Worm (Caenorhabditis elegans) whole organism, L4 larva: Measurements from ENCODE around the gene F36H1.12.

ENCODE experiments used
- F10B5.3 ChIP-seq: sonication (generic microtip); optimal IDR thresholded peaks from 2 replicates; lab custom pipeline; 2016; ENCODE audit warnings: mild to moderate bottlenecking, missing genetic modification characterization, missing compliant biosample characterization
- F26F4.8 ChIP-seq: fragments of 200-800 bp; sonication (Bioruptor generic); conservative IDR thresholded peaks from 2 replicates; pipeline ENCODE4 v1.3.6; 2022; ENCODE audit warnings: missing genetic modification characterization, missing compliant biosample characterization
- F44E2.7 ChIP-seq: fragments of 200-800 bp; sonication (Bioruptor generic); IDR thresholded peaks from 2 replicates; pipeline ENCODE4 v2.1.2; 2022; ENCODE audit warnings: missing genetic modification characterization, missing compliant biosample characterization
- T20F7.1 ChIP-seq: fragments of 200-800 bp; sonication (Bioruptor generic); optimal IDR thresholded peaks from 2 replicates; lab custom pipeline; 2018; ENCODE audit warnings: mild to moderate bottlenecking, missing genetic modification characterization, missing compliant biosample characterization
- T26A8.4 ChIP-seq: fragments of 200-800 bp; sonication (Bioruptor generic); IDR thresholded peaks from 2 replicates; pipeline ENCODE4 v1.3.6; 2022; ENCODE audit warnings: missing genetic modification characterization, missing compliant biosample characterization
- Y105C5A.15 ChIP-seq: fragments of 200-800 bp; sonication (Bioruptor generic); IDR thresholded peaks from 2 replicates; pipeline ENCODE4 v1.3.6; 2022; ENCODE audit warnings: missing genetic modification characterization, missing compliant biosample characterization
- Y5F2A.4 ChIP-seq: fragments of 200-800 bp; sonication (Bioruptor generic); optimal IDR thresholded peaks from 2 replicates; lab custom pipeline; 2018; ENCODE audit warnings: mild to moderate bottlenecking, missing genetic modification characterization, missing compliant biosample characterization
- Y75B8A.6 ChIP-seq: fragments of 200-800 bp; sonication (Bioruptor generic); IDR thresholded peaks from 2 replicates; pipeline ENCODE4 v1.3.6; 2022; ENCODE audit warnings: missing genetic modification reagents, missing genetic modification characterization, missing compliant biosample characterization
- ZK337.2 ChIP-seq: fragments of 200-800 bp; sonication (Bioruptor generic); IDR thresholded peaks from 2 replicates; pipeline ENCODE4 v1.3.6; 2022; ENCODE audit warnings: missing genetic modification reagents, missing genetic modification characterization, missing compliant biosample characterization
- arid-1 ChIP-seq: fragments of 200-800 bp; sonication (Bioruptor generic); conservative IDR thresholded peaks from 2 replicates; pipeline ENCODE4 v1.3.6; 2022; ENCODE audit warnings: missing genetic modification reagents, missing genetic modification characterization, missing compliant biosample characterization
- ceh-20 ChIP-seq: fragments of 200-800 bp; sonication (Bioruptor generic); IDR thresholded peaks from 2 replicates; pipeline ENCODE4 v1.3.6; 2022; ENCODE audit warnings: missing genetic modification reagents, missing genetic modification characterization, missing compliant biosample characterization
- ceh-44 ChIP-seq: fragments of 200-800 bp; sonication (Bioruptor generic); IDR thresholded peaks from 2 replicates; pipeline ENCODE4 v1.3.6; 2022; ENCODE audit warnings: missing genetic modification reagents, missing genetic modification characterization, missing compliant biosample characterization
- ctbp-1 ChIP-seq: fragments of 200-800 bp; sonication (Bioruptor generic); IDR thresholded peaks from 2 replicates; pipeline ENCODE4 v1.3.6; 2022; ENCODE audit warnings: missing genetic modification reagents, missing genetic modification characterization, missing compliant biosample characterization
- daf-8 ChIP-seq: fragments of 200-800 bp; sonication (Bioruptor generic); IDR thresholded peaks from 2 replicates; pipeline ENCODE4 v1.3.6; 2022; ENCODE audit warnings: missing genetic modification characterization, missing compliant biosample characterization
- dmd-6 ChIP-seq: fragments of 200-800 bp; sonication (Bioruptor generic); IDR thresholded peaks from 2 replicates; pipeline ENCODE4 v1.3.6; 2022; ENCODE audit warnings: missing genetic modification reagents, missing genetic modification characterization, missing compliant biosample characterization
- dmd-8 ChIP-seq: fragments of 200-800 bp; sonication (Bioruptor generic); IDR thresholded peaks from 2 replicates; pipeline ENCODE4 v1.3.6; 2022; ENCODE audit warnings: missing genetic modification characterization, missing compliant biosample characterization
- duxl-1 ChIP-seq: sonication (generic microtip); optimal IDR thresholded peaks from 2 replicates; lab custom pipeline; 2016; ENCODE audit warnings: mild to moderate bottlenecking, missing genetic modification characterization, moderate library complexity, missing compliant biosample characterization; ENCODE audit not compliant: poor library complexity
- egl-43 ChIP-seq: fragments of 200-800 bp; sonication (Bioruptor generic); IDR thresholded peaks from 2 replicates; pipeline ENCODE4 v1.3.6; 2022; ENCODE audit warnings: missing genetic modification reagents, missing genetic modification characterization, missing compliant biosample characterization
- hif-1 ChIP-seq, 2 experiments: sonication (generic microtip); optimal IDR thresholded peaks; 2 replicates each; lab custom pipeline; 2016 to 2017; ENCODE audit warnings: missing compliant biosample characterization in 2 of 2, missing genetic modification characterization in 2 of 2, missing genetic modification reagents in 2 of 2, missing genotype in 2 of 2, mild to moderate bottlenecking in 1 of 2
- lin-38 ChIP-seq: fragments of 200-800 bp; sonication (Bioruptor generic); IDR thresholded peaks from 2 replicates; pipeline ENCODE4 v1.3.6; 2022; ENCODE audit warnings: missing genetic modification reagents, missing genetic modification characterization, missing compliant biosample characterization
- lir-3 ChIP-seq: sonication (generic microtip); optimal IDR thresholded peaks from 2 replicates; lab custom pipeline; 2016; ENCODE audit warnings: mild to moderate bottlenecking, missing genetic modification characterization, missing compliant biosample characterization
- madf-9 ChIP-seq: fragments of 200-800 bp; sonication (Bioruptor generic); conservative IDR thresholded peaks from 2 replicates; pipeline ENCODE4 v1.3.6; 2022; ENCODE audit warnings: missing genetic modification reagents, missing genetic modification characterization, missing compliant biosample characterization
- mdl-1 ChIP-seq, 2 experiments: fragments of 150-350 bp in 1 of 2; sonication (generic microtip) in 1 of 2; optimal IDR thresholded peaks; 2 replicates each; lab custom pipeline; 2014 to 2017; ENCODE audit warnings: missing biosample characterization in 2 of 2, missing genetic modification characterization in 2 of 2
- mdt-29 ChIP-seq: fragments of 200-800 bp; sonication (Bioruptor generic); IDR thresholded peaks from 2 replicates; pipeline ENCODE4 v1.3.6; 2022; ENCODE audit warnings: missing genetic modification reagents, missing genetic modification characterization, missing compliant biosample characterization
- mes-2 ChIP-seq: sonication (generic microtip); optimal IDR thresholded peaks from 2 replicates; lab custom pipeline; 2016; ENCODE audit warnings: missing genotype, mild to moderate bottlenecking, missing genetic modification characterization, missing compliant biosample characterization; ENCODE audit not compliant: poor library complexity, severe bottlenecking
- mxl-3 ChIP-seq: fragments of 200-800 bp; sonication (Bioruptor generic); optimal IDR thresholded peaks from 2 replicates; lab custom pipeline; 2018; ENCODE audit warnings: mild to moderate bottlenecking, missing genetic modification characterization, missing compliant biosample characterization
- nhr-102 ChIP-seq: sonication (generic microtip); optimal IDR thresholded peaks from 2 replicates; lab custom pipeline; 2016; ENCODE audit warnings: mild to moderate bottlenecking, missing genetic modification characterization, moderate library complexity, missing compliant biosample characterization
- nhr-28 ChIP-seq: fragments of 150-350 bp; optimal IDR thresholded peaks from 2 replicates; lab custom pipeline; 2014; ENCODE audit warnings: missing biosample characterization, missing genetic modification characterization
- nhr-41 ChIP-seq: fragments of 200-800 bp; sonication (Bioruptor generic); IDR thresholded peaks from 2 replicates; pipeline ENCODE4 v1.3.6; 2022; ENCODE audit warnings: missing genetic modification reagents, missing genetic modification characterization, missing compliant biosample characterization
- nhr-42 ChIP-seq: fragments of 200-800 bp; sonication (Bioruptor generic); IDR thresholded peaks from 2 replicates; pipeline ENCODE4 v1.3.6; 2022; ENCODE audit warnings: missing genetic modification characterization, missing compliant biosample characterization
- nhr-6 ChIP-seq: fragments of 150-350 bp; optimal IDR thresholded peaks from 2 replicates; lab custom pipeline; 2014; ENCODE audit warnings: missing biosample characterization, missing genetic modification characterization
- nhr-76 ChIP-seq: fragments of 150-350 bp; optimal IDR thresholded peaks from 2 replicates; lab custom pipeline; 2014; ENCODE audit warnings: missing biosample characterization, missing genetic modification characterization
- php-3 ChIP-seq: fragments of 200-800 bp; sonication (Bioruptor generic); IDR thresholded peaks from 2 replicates; pipeline ENCODE4 v1.3.6; 2022; ENCODE audit warnings: missing genetic modification reagents, missing genetic modification characterization, missing compliant biosample characterization
- rbr-2 ChIP-seq: sonication (generic microtip); optimal IDR thresholded peaks from 2 replicates; lab custom pipeline; 2016; ENCODE audit warnings: missing genotype, missing genetic modification characterization, missing compliant biosample characterization
- sdz-12 ChIP-seq: fragments of 200-800 bp; sonication (Bioruptor generic); optimal IDR thresholded peaks from 2 replicates; lab custom pipeline; 2018; ENCODE audit warnings: mild to moderate bottlenecking, missing genetic modification characterization, missing compliant biosample characterization
- set-16 ChIP-seq: fragments of 200-800 bp; sonication (Bioruptor generic); IDR thresholded peaks from 2 replicates; pipeline ENCODE4 v1.3.6; 2022; ENCODE audit warnings: missing genetic modification reagents, missing genetic modification characterization, missing compliant biosample characterization
- skn-1 ChIP-seq: fragments of 150-350 bp; optimal IDR thresholded peaks from 2 replicates; lab custom pipeline; 2014; ENCODE audit warnings: missing biosample characterization, missing genetic modification characterization
- snpc-1.2 ChIP-seq: fragments of 200-800 bp; sonication (Bioruptor generic); IDR thresholded peaks from 2 replicates; pipeline ENCODE4 v1.3.6; 2022; ENCODE audit warnings: missing genetic modification reagents, missing genetic modification characterization, missing compliant biosample characterization
- spr-1 ChIP-seq: sonication (generic microtip); optimal IDR thresholded peaks from 2 replicates; lab custom pipeline; 2016; ENCODE audit warnings: mild to moderate bottlenecking, missing genetic modification characterization, missing compliant biosample characterization
- spr-3 ChIP-seq: fragments of 200-800 bp; sonication (Bioruptor generic); optimal IDR thresholded peaks from 2 replicates; lab custom pipeline; 2018; ENCODE audit warnings: mild to moderate bottlenecking, missing genetic modification characterization, missing compliant biosample characterization
- tag-97 ChIP-seq: fragments of 200-800 bp; sonication (Bioruptor generic); IDR thresholded peaks from 2 replicates; pipeline ENCODE4 v1.3.6; 2022; ENCODE audit warnings: missing genetic modification characterization, missing compliant biosample characterization
- tra-1 ChIP-seq: fragments of 200-800 bp; sonication (Bioruptor generic); IDR thresholded peaks from 2 replicates; pipeline ENCODE4 v1.3.6; 2022; ENCODE audit warnings: missing genetic modification reagents, missing genetic modification characterization, missing compliant biosample characterization
- unc-62 ChIP-seq, 3 experiments: fragments of 150-350 bp in 1 of 3; sonication (generic microtip); optimal IDR thresholded peaks in 2 of 3; peaks in 1 of 3; 1 replicate in 1 of 3; 2 replicates in 2 of 3; lab custom pipeline; 2014 to 2017; ENCODE audit warnings: missing biosample characterization in 3 of 3, missing genetic modification characterization in 3 of 3, missing genetic modification reagents in 3 of 3, missing genotype in 1 of 3
- vab-7 ChIP-seq: fragments of 200-800 bp; sonication (Bioruptor generic); IDR thresholded peaks from 2 replicates; pipeline ENCODE4 v1.3.6; 2022; ENCODE audit warnings: missing genetic modification reagents, missing genetic modification characterization, missing compliant biosample characterization
- zfp-2 ChIP-seq: sonication (generic microtip); optimal IDR thresholded peaks from 2 replicates; lab custom pipeline; 2016; ENCODE audit warnings: mild to moderate bottlenecking, missing genetic modification characterization, missing compliant biosample characterization
- zfp-3 ChIP-seq: fragments of 200-800 bp; sonication (Bioruptor generic); conservative IDR thresholded peaks from 2 replicates; pipeline ENCODE4 v1.3.6; 2022; ENCODE audit warnings: missing genetic modification reagents, missing genetic modification characterization, missing compliant biosample characterization
- zip-2 ChIP-seq: fragments of 150-350 bp; optimal IDR thresholded peaks from 2 replicates; lab custom pipeline; 2014; ENCODE audit warnings: missing biosample characterization, missing genetic modification characterization
- ztf-11 ChIP-seq: fragments of 150-350 bp; optimal IDR thresholded peaks from 2 replicates; lab custom pipeline; 2014; ENCODE audit warnings: missing biosample characterization, missing genetic modification characterization
- ztf-7 ChIP-seq: fragments of 150-350 bp; optimal IDR thresholded peaks from 2 replicates; lab custom pipeline; 2014; ENCODE audit warnings: missing biosample characterization, missing genetic modification characterization

F36H1.12 gene

ce11 chrIV:11025941-11026340 lies 27.6 kb downstream of the F36H1.12 start:
- TF ChIP-seq mdl-1 (tag; optimal IDR thresholded peaks at IDR 0.05; lab: Kevin White, UChicago) = no peak
- peak; percentile 71 for TF ChIP-seq ceh-20 (GFP tag; lab: Robert Waterston, UW)
- TF ChIP-seq daf-8 (GFP tag; lab: Robert Waterston, UW) = no peak
- TF ChIP-seq ztf-7 (tag; lab: Kevin White, UChicago) = no peak
- peak; percentile 75; the same call in 1 of the 2 replicates for TF ChIP-seq Y75B8A.6 (GFP tag; lab: Robert Waterston, UW)
- peak; percentile 50; the same call in 1 of the 2 replicates for TF ChIP-seq nhr-42 (GFP tag; lab: Robert Waterston, UW)
- peak; percentile 79 for TF ChIP-seq mes-2
- peak; percentile 18 for TF ChIP-seq duxl-1 (tag; lab: Kevin White, UChicago)
- TF ChIP-seq F44E2.7 (GFP tag; lab: Robert Waterston, UW) = 0 out of 2 replicates have a peak, but pooled peaks have one; percentile 43
- TF ChIP-seq nhr-41 (GFP tag; lab: Robert Waterston, UW) = 0 out of 2 replicates have a peak, but pooled peaks have one; percentile 55
- TF ChIP-seq skn-1 (tag; lab: Kevin White, UChicago) = no peak
- TF ChIP-seq spr-1 (tag; lab: Kevin White, UChicago) = peak; percentile 77
- no peak for TF ChIP-seq nhr-76 (tag; lab: Kevin White, UChicago)
- TF ChIP-seq F26F4.8 (GFP tag; lab: Robert Waterston, UW) = peak; percentile 89
- no peak for TF ChIP-seq sdz-12 (GFP tag; lab: Kevin White, UChicago)
- peak; percentile 79 for TF ChIP-seq php-3 (GFP tag; lab: Robert Waterston, UW)
- TF ChIP-seq zip-2 = no peak
- TF ChIP-seq ZK337.2 = peak; percentile 65; the same call in 1 of the 2 replicates
- TF ChIP-seq nhr-6 (tag; lab: Kevin White, UChicago) = peak; percentile 10
- TF ChIP-seq unc-62 (GFP tag; optimal IDR thresholded peaks at IDR 0.05 in 1 of 2; lab: Kevin White, UChicago) = peak in 1 of 2 experiments; percentile 24
- TF ChIP-seq unc-62 (tag; optimal IDR thresholded peaks at IDR 0.05; lab: Kevin White, UChicago) = no peak
- 0 out of 2 replicates have a peak, but pooled peaks have one; percentile 20 for TF ChIP-seq dmd-6 (GFP tag; lab: Robert Waterston, UW)
- peak; percentile 57; the same call in 1 of the 2 replicates for TF ChIP-seq mdt-29 (GFP tag; lab: Robert Waterston, UW)
- TF ChIP-seq Y5F2A.4 (GFP tag; lab: Kevin White, UChicago) = peak; percentile 89
- peak; percentile 86 for TF ChIP-seq dmd-8 (GFP tag; lab: Robert Waterston, UW)
- TF ChIP-seq nhr-102 (tag; lab: Kevin White, UChicago) = peak; percentile 73
- peak; percentile 42 for TF ChIP-seq zfp-2 (tag; lab: Kevin White, UChicago)
- peak; percentile 78 for TF ChIP-seq lin-38
- TF ChIP-seq spr-3 (GFP tag; lab: Kevin White, UChicago) = peak; percentile 65
- TF ChIP-seq egl-43 = peak; percentile 93
- peak; percentile 39; the same call in 1 of the 2 replicates for TF ChIP-seq set-16
- peak; percentile 91 for TF ChIP-seq ceh-44
- TF ChIP-seq zfp-3 (GFP tag; lab: Robert Waterston, UW) = peak; percentile 67
- TF ChIP-seq hif-1 (tag; optimal IDR thresholded peaks at IDR 0.05; lab: Kevin White, UChicago) = peak in 1 of 2 experiments; percentile 54
- peak; percentile 92 for TF ChIP-seq snpc-1.2 (GFP tag; lab: Robert Waterston, UW)
- TF ChIP-seq madf-9 (GFP tag; lab: Robert Waterston, UW) = peak; percentile 74
- TF ChIP-seq ztf-11 (tag; lab: Kevin White, UChicago) = no peak
- peak; percentile 76 for TF ChIP-seq tra-1 (GFP tag; lab: Robert Waterston, UW)
- no peak for TF ChIP-seq tag-97 (GFP tag; lab: Robert Waterston, UW)
- TF ChIP-seq mxl-3 (GFP tag; lab: Kevin White, UChicago) = peak; percentile 75
- TF ChIP-seq arid-1 = peak; percentile 74
- peak; percentile 42 for TF ChIP-seq rbr-2 (tag; lab: Kevin White, UChicago)
- TF ChIP-seq lir-3 (tag; lab: Kevin White, UChicago) = peak; percentile 17
- TF ChIP-seq vab-7 (GFP tag; lab: Robert Waterston, UW) = peak; percentile 87
- peak; percentile 88 for TF ChIP-seq ctbp-1 (GFP tag; lab: Robert Waterston, UW)
- TF ChIP-seq T26A8.4 (GFP tag; lab: Robert Waterston, UW) = peak; percentile 72
- TF ChIP-seq F10B5.3 = peak; percentile 35
- peak; percentile 31 for TF ChIP-seq T20F7.1 (GFP tag; lab: Kevin White, UChicago)
- peak; percentile 77; the same call in 1 of the 2 replicates for TF ChIP-seq Y105C5A.15 (GFP tag; lab: Robert Waterston, UW)
- no peak for TF ChIP-seq nhr-28 (tag; lab: Kevin White, UChicago)
